Worm (Caenorhabditis elegans) whole organism, L4 larva: Measurements from ENCODE around the gene unc-34.
A peak's percentile ranks its signal among the peaks of the same experiment; 100 is the strongest.

Source experiments
- F44E2.7 ChIP-seq: fragments of 200-800 bp; sonication (Bioruptor generic); IDR thresholded peaks from 2 replicates; pipeline ENCODE4 v2.1.2; 2022; ENCODE audit warnings: missing genetic modification characterization, missing compliant biosample characterization
- ZK546.5 ChIP-seq, 2 experiments: sonication (generic microtip); optimal IDR thresholded peaks; 2 replicates each; lab custom pipeline; 2017; ENCODE audit warnings: missing biosample characterization in 2 of 2, missing genetic modification characterization in 2 of 2
- unc-62 ChIP-seq, 3 experiments: fragments of 150-350 bp in 1 of 3; sonication (generic microtip); optimal IDR thresholded peaks in 2 of 3; peaks in 1 of 3; 1 replicate in 1 of 3; 2 replicates in 2 of 3; lab custom pipeline; 2014 to 2017; ENCODE audit warnings: missing biosample characterization in 3 of 3, missing genetic modification characterization in 3 of 3, missing genetic modification reagents in 3 of 3, missing genotype in 1 of 3

ce11 chrV:1017196-1017595 lies 34.7 kb downstream of the unc-34 start:
- TF ChIP-seq F44E2.7 (GFP tag; lab: Robert Waterston, UW) (no peak), ZK546.5 (tag; optimal IDR thresholded peaks at IDR 0.05; lab: Kevin White, UChicago) (no peak), unc-62 (GFP tag; optimal IDR thresholded peaks at IDR 0.05 in 1 of 2; lab: Kevin White, UChicago) (peak in 1 of 2 experiments; percentile 4), unc-62 (tag; optimal IDR thresholded peaks at IDR 0.05; lab: Kevin White, UChicago) (no peak)
